Fruit fly (Drosophila melanogaster) whole organism, embryonic: Measurements from ENCODE around the gene mthl14.

Experiments
- BEAF-32 ChIP-seq: fragments of 200-800 bp; sonication (Bioruptor generic); optimal IDR thresholded peaks from 3 replicates; lab custom pipeline; 2017; ENCODE audit warnings: missing biosample characterization, missing genetic modification characterization, mild to moderate bottlenecking, moderate library complexity, missing genetic modification reagents
- CG1024 ChIP-seq: fragments of 200-800 bp; sonication (Bioruptor generic); IDR thresholded peaks from 2 replicates; pipeline ENCODE4 v1.3.6; 2022; ENCODE audit warnings: missing biosample characterization, missing genetic modification characterization
- CG10274 ChIP-seq: fragments of 200-800 bp; sonication (Bioruptor generic); optimal IDR thresholded peaks from 3 replicates; lab custom pipeline; 2017; ENCODE audit warnings: missing biosample characterization, mild to moderate bottlenecking, missing genetic modification characterization
- CG11093 ChIP-seq: fragments of 200-800 bp; sonication (Bioruptor generic); IDR thresholded peaks from 3 replicates; pipeline ENCODE4 v1.3.6; 2022; ENCODE audit warnings: missing biosample characterization, missing genetic modification characterization
- CG11504 ChIP-seq: fragments of 200-800 bp; sonication (Bioruptor generic); optimal IDR thresholded peaks from 3 replicates; lab custom pipeline; 2019; ENCODE audit warnings: missing biosample characterization, mild to moderate bottlenecking, missing genetic modification characterization, moderate library complexity
- CG11696 ChIP-seq: fragments of 200-800 bp; sonication (Bioruptor generic); IDR thresholded peaks from 2 replicates; pipeline ENCODE4 v1.3.6; 2022; ENCODE audit warnings: missing biosample characterization, missing genetic modification characterization
- CG12769 ChIP-seq: fragments of 200-800 bp; sonication (Bioruptor generic); optimal IDR thresholded peaks from 2 replicates; lab custom pipeline; 2019; ENCODE audit warnings: missing biosample characterization, mild to moderate bottlenecking, missing genetic modification characterization, moderate library complexity
- CG13424 ChIP-seq: fragments of 200-800 bp; sonication (Bioruptor generic); optimal IDR thresholded peaks from 2 replicates; lab custom pipeline; 2019; ENCODE audit warnings: missing biosample characterization, mild to moderate bottlenecking, missing genetic modification characterization, moderate library complexity
- CG1529 ChIP-seq: fragments of 200-800 bp; sonication (Bioruptor generic); optimal IDR thresholded peaks from 3 replicates; lab custom pipeline; 2018; ENCODE audit warnings: missing biosample characterization, missing genetic modification characterization
- CG15601 ChIP-seq: fragments of 200-800 bp; sonication (Bioruptor generic); optimal IDR thresholded peaks from 3 replicates; lab custom pipeline; 2019; ENCODE audit warnings: missing biosample characterization, mild to moderate bottlenecking, missing genetic modification characterization, moderate library complexity
- CG1647 ChIP-seq: fragments of 200-800 bp; sonication (Bioruptor generic); optimal IDR thresholded peaks from 3 replicates; lab custom pipeline; 2016; ENCODE audit warnings: missing biosample characterization, missing genetic modification characterization
- CG1832 ChIP-seq: fragments of 200-800 bp; sonication (Bioruptor generic); optimal IDR thresholded peaks from 2 replicates; lab custom pipeline; 2017; ENCODE audit warnings: missing biosample characterization, mild to moderate bottlenecking, missing genetic modification characterization, inconsistent platforms
- CG2199 ChIP-seq: fragments of 200-800 bp; sonication (Bioruptor generic); IDR thresholded peaks from 3 replicates; pipeline ENCODE4 v1.3.6; 2022; ENCODE audit warnings: missing biosample characterization, missing genetic modification characterization
- CG32532 ChIP-seq: fragments of 200-800 bp; sonication (Bioruptor generic); IDR thresholded peaks from 2 replicates; pipeline ENCODE4 v1.3.6; 2022; ENCODE audit warnings: missing biosample characterization, missing genetic modification characterization
- CG32767 ChIP-seq: fragments of 200-800 bp; sonication (Bioruptor generic); IDR thresholded peaks from 2 replicates; pipeline ENCODE4 v1.3.6; 2022; ENCODE audit warnings: missing biosample characterization, missing genetic modification characterization
- CG33213 ChIP-seq: fragments of 200-800 bp; sonication (Bioruptor generic); optimal IDR thresholded peaks from 3 replicates; lab custom pipeline; 2016; ENCODE audit warnings: missing biosample characterization, missing genetic modification characterization
- CG33557 ChIP-seq: fragments of 200-800 bp; sonication (Bioruptor generic); optimal IDR thresholded peaks from 2 replicates; lab custom pipeline; 2019; ENCODE audit warnings: missing biosample characterization, mild to moderate bottlenecking, missing genetic modification characterization, moderate library complexity
- CG34376 ChIP-seq: fragments of 200-800 bp; sonication (Bioruptor generic); optimal IDR thresholded peaks from 2 replicates; lab custom pipeline; 2018; ENCODE audit warnings: missing biosample characterization, mild to moderate bottlenecking, missing genetic modification characterization
- CG6683 ChIP-seq: fragments of 200-800 bp; sonication (Bioruptor generic); optimal IDR thresholded peaks from 2 replicates; lab custom pipeline; 2017; ENCODE audit warnings: missing biosample characterization, mild to moderate bottlenecking, missing genetic modification characterization, missing genetic modification reagents
- CG7372 ChIP-seq: fragments of 200-800 bp; sonication (Bioruptor generic); IDR thresholded peaks from 2 replicates; pipeline ENCODE4 v1.3.6; 2022; ENCODE audit warnings: missing biosample characterization, missing genetic modification characterization
- CG8290 ChIP-seq, 3 experiments: fragments of 200-800 bp; sonication (Bioruptor generic); optimal IDR thresholded peaks; 2 replicates each; lab custom pipeline; 2016 to 2019; ENCODE audit warnings: missing biosample characterization in 3 of 3, missing genetic modification characterization in 3 of 3, mild to moderate bottlenecking in 2 of 3, moderate library complexity in 1 of 3
- CG9727 ChIP-seq: fragments of 200-800 bp; sonication (Bioruptor generic); optimal IDR thresholded peaks from 3 replicates; lab custom pipeline; 2017; ENCODE audit warnings: missing biosample characterization, mild to moderate bottlenecking, missing genetic modification characterization
- D19A ChIP-seq: fragments of 200-800 bp; optimal IDR thresholded peaks from 3 replicates; lab custom pipeline; 2019; ENCODE audit warnings: missing biosample characterization, mild to moderate bottlenecking, missing genetic modification characterization, moderate library complexity
- Dek ChIP-seq: fragments of 200-800 bp; sonication (Bioruptor generic); optimal IDR thresholded peaks from 3 replicates; lab custom pipeline; 2019; ENCODE audit warnings: missing biosample characterization, mild to moderate bottlenecking, missing genetic modification characterization, moderate library complexity
- Dp ChIP-seq: fragments of 200-800 bp; sonication (Bioruptor generic); optimal IDR thresholded peaks from 2 replicates; lab custom pipeline; 2018; ENCODE audit warnings: missing biosample characterization, mild to moderate bottlenecking, missing genetic modification characterization, moderate library complexity
- Eip74EF ChIP-seq, 2 experiments: fragments of 200-800 bp in 1 of 2; fragments of >200 bp in 1 of 2; sonication (Bioruptor generic) in 1 of 2; optimal IDR thresholded peaks; 2 replicates each; lab custom pipeline; 2017 to 2019; ENCODE audit warnings: missing biosample characterization in 2 of 2, missing genetic modification characterization in 2 of 2, mild to moderate bottlenecking in 1 of 2, moderate library complexity in 1 of 2
- Ets97D ChIP-seq: fragments of 200-800 bp; sonication (Bioruptor generic); optimal IDR thresholded peaks from 3 replicates; lab custom pipeline; 2016; ENCODE audit warnings: missing biosample characterization, missing genetic modification characterization
- HmgD ChIP-seq: fragments of 200-800 bp; sonication (Bioruptor generic); optimal IDR thresholded peaks from 3 replicates; lab custom pipeline; 2016; ENCODE audit warnings: missing biosample characterization, missing genetic modification characterization
- MBD-R2 ChIP-seq: fragments of 200-800 bp; sonication (Bioruptor generic); IDR thresholded peaks from 2 replicates; pipeline ENCODE4 v1.3.6; 2022; ENCODE audit warnings: missing biosample characterization, missing genetic modification characterization
- Neu2 ChIP-seq: fragments of 200-800 bp; sonication (Bioruptor generic); optimal IDR thresholded peaks from 3 replicates; lab custom pipeline; 2016; ENCODE audit warnings: missing biosample characterization, missing genetic modification characterization, borderline replicate concordance
- Pdp1 ChIP-seq, 2 experiments: fragments of 200-800 bp; sonication (Bioruptor generic); optimal IDR thresholded peaks; 3 replicates each; lab custom pipeline; 2016; ENCODE audit warnings: missing biosample characterization in 2 of 2, missing genetic modification characterization in 2 of 2, mild to moderate bottlenecking in 1 of 2, moderate library complexity in 1 of 2
- YL-1 ChIP-seq: fragments of 200-800 bp; sonication (Bioruptor generic); optimal IDR thresholded peaks from 3 replicates; lab custom pipeline; 2017; ENCODE audit warnings: missing biosample characterization, mild to moderate bottlenecking, missing genetic modification characterization
- ac ChIP-seq: fragments of 200-800 bp; sonication (Bioruptor generic); optimal IDR thresholded peaks from 3 replicates; lab custom pipeline; 2017; ENCODE audit warnings: missing biosample characterization, mild to moderate bottlenecking, missing genetic modification characterization
- al ChIP-seq: fragments of 200-800 bp; sonication (Bioruptor generic); IDR thresholded peaks from 2 replicates; pipeline ENCODE4 v1.3.6; 2022; ENCODE audit warnings: missing biosample characterization, missing genetic modification characterization
- ewg ChIP-seq: fragments of 200-800 bp; sonication (Bioruptor generic); optimal IDR thresholded peaks from 3 replicates; lab custom pipeline; 2017; ENCODE audit warnings: mild to moderate bottlenecking, missing biosample characterization, missing genetic modification reagents, missing genetic modification characterization
- gfzf ChIP-seq: fragments of 200-800 bp; sonication (Bioruptor generic); optimal IDR thresholded peaks from 2 replicates; lab custom pipeline; 2016; ENCODE audit warnings: missing biosample characterization, mild to moderate bottlenecking, missing genetic modification characterization, moderate library complexity
- nerfin-1 ChIP-seq: fragments of 200-800 bp; sonication (Bioruptor generic); optimal IDR thresholded peaks from 3 replicates; lab custom pipeline; 2019; ENCODE audit warnings: missing biosample characterization, mild to moderate bottlenecking, missing genetic modification characterization, moderate library complexity
- pan ChIP-seq, 4 experiments: fragments of >200 bp in 3 of 4; fragments of 200-800 bp in 1 of 4; sonication (Bioruptor generic) in 1 of 4; optimal IDR thresholded peaks in 3 of 4; IDR thresholded peaks in 1 of 4; 2 replicates each; pipeline versions ENCODE4 v1.3.6 to Lab custom; 2017 to 2022; ENCODE audit warnings: missing biosample characterization in 2 of 4, missing genetic modification characterization in 2 of 4, mixed read lengths in 1 of 4
- pho ChIP-seq: fragments of 200-800 bp; sonication (Bioruptor generic); optimal IDR thresholded peaks from 2 replicates; lab custom pipeline; 2016; ENCODE audit warnings: missing biosample characterization, missing genetic modification characterization
- psq ChIP-seq: fragments of 200-800 bp; sonication (Bioruptor generic); optimal IDR thresholded peaks from 2 replicates; lab custom pipeline; 2017; ENCODE audit warnings: missing biosample characterization, missing genetic modification characterization
- ranshi ChIP-seq: fragments of 200-800 bp; sonication (Bioruptor generic); IDR thresholded peaks from 2 replicates; pipeline ENCODE4 v1.3.6; 2022; ENCODE audit warnings: missing biosample characterization, missing genetic modification characterization
- ro ChIP-seq: fragments of 200-800 bp; sonication (Bioruptor generic); IDR thresholded peaks from 2 replicates; pipeline ENCODE4 v1.3.6; 2022; ENCODE audit warnings: missing biosample characterization, missing genetic modification characterization
- salm ChIP-seq: fragments of 200-800 bp; sonication (Bioruptor generic); optimal IDR thresholded peaks from 2 replicates; lab custom pipeline; 2018; ENCODE audit warnings: missing biosample characterization, mild to moderate bottlenecking, missing genetic modification characterization
- stwl ChIP-seq: fragments of 200-800 bp; sonication (Bioruptor generic); optimal IDR thresholded peaks from 3 replicates; lab custom pipeline; 2018; ENCODE audit warnings: missing biosample characterization, mild to moderate bottlenecking, missing genetic modification characterization, moderate library complexity
- sug ChIP-seq: fragments of 200-800 bp; optimal IDR thresholded peaks from 2 replicates; lab custom pipeline; 2019; ENCODE audit warnings: missing biosample characterization, mild to moderate bottlenecking, missing genetic modification characterization, moderate library complexity
- unc-4 ChIP-seq: fragments of 200-800 bp; sonication (Bioruptor generic); IDR thresholded peaks from 2 replicates; pipeline ENCODE4 v1.3.6; 2022; ENCODE audit warnings: missing biosample characterization, missing genetic modification characterization; ENCODE audit not compliant: partially characterized antibody
- vvl ChIP-seq: fragments of 200-800 bp; sonication (Bioruptor generic); IDR thresholded peaks from 2 replicates; pipeline ENCODE4 v1.3.6; 2022; ENCODE audit warnings: missing biosample characterization, missing genetic modification characterization

Gene mthl14

dm6 chr3L:292146-292776 lies 45.0 kb downstream of the mthl14 start (continued):
- TF ChIP-seq CG2199: peak; percentile 25; the same call in 1 of the 3 replicates
- peak; percentile 52 for TF ChIP-seq Dek
- TF ChIP-seq nerfin-1 (tag; lab: Kevin White, UChicago): peak; percentile 40
- peak; percentile 68 for TF ChIP-seq YL-1 (GFP tag; lab: Kevin White, UChicago)
- peak; percentile 18 for TF ChIP-seq CG6683 (GFP tag; lab: Kevin White, UChicago)
- no peak for TF ChIP-seq salm
- peak; percentile 29 for TF ChIP-seq CG15601 (tag; lab: Kevin White, UChicago)
- peak; percentile 39 for TF ChIP-seq CG33557
- peak; percentile 9; the same call in 1 of the 2 replicates for TF ChIP-seq CG32532 (GFP tag; lab: Robert Waterston, UW)
- TF ChIP-seq CG32767: peak; percentile 89
- TF ChIP-seq unc-4: 0 out of 2 replicates have a peak, but pooled peaks have one; percentile 31
- peak; percentile 51 for TF ChIP-seq CG33213
- TF ChIP-seq vvl (GFP tag; lab: Robert Waterston, UW): peak; percentile 54
- TF ChIP-seq ewg (GFP tag; lab: Kevin White, UChicago): peak; percentile 95
- TF ChIP-seq CG12769: peak; percentile 86
- TF ChIP-seq Ets97D (GFP tag; lab: Kevin White, UChicago): peak; percentile 71
- peak; percentile 43 for TF ChIP-seq CG8290 (GFP tag; optimal IDR thresholded peaks at IDR 0.05; lab: Kevin White, UChicago)
- peak in 1 of 2 experiments; percentile 50 for TF ChIP-seq CG8290 (tag; optimal IDR thresholded peaks at IDR 0.05; lab: Kevin White, UChicago)
- peak; percentile 47 for TF ChIP-seq BEAF-32 (GFP tag; lab: Kevin White, UChicago)
- no peak for TF ChIP-seq ro (GFP tag; lab: Robert Waterston, UW)
- TF ChIP-seq D19A (tag; lab: Kevin White, UChicago): peak; percentile 23
- TF ChIP-seq Pdp1 (GFP tag; optimal IDR thresholded peaks at IDR 0.05; lab: Kevin White, UChicago): peak in 1 of 2 experiments; percentile 86
- peak; percentile 16 for TF ChIP-seq HmgD (GFP tag; lab: Kevin White, UChicago)
- TF ChIP-seq MBD-R2 (GFP tag; lab: Robert Waterston, UW): peak; percentile 70
- peak; percentile 93 for TF ChIP-seq Dp (GFP tag; lab: Kevin White, UChicago)
- peak; percentile 16 for TF ChIP-seq sug (tag; lab: Kevin White, UChicago)
- peak; percentile 10 for TF ChIP-seq pho
- TF ChIP-seq ranshi (GFP tag; lab: Robert Waterston, UW): no peak
- no peak for TF ChIP-seq CG11696 (GFP tag; lab: Robert Waterston, UW)
- peak; percentile 98 for TF ChIP-seq gfzf (GFP tag; lab: Kevin White, UChicago)
- TF ChIP-seq CG11504 (tag; lab: Kevin White, UChicago): peak; percentile 56

DNA sequence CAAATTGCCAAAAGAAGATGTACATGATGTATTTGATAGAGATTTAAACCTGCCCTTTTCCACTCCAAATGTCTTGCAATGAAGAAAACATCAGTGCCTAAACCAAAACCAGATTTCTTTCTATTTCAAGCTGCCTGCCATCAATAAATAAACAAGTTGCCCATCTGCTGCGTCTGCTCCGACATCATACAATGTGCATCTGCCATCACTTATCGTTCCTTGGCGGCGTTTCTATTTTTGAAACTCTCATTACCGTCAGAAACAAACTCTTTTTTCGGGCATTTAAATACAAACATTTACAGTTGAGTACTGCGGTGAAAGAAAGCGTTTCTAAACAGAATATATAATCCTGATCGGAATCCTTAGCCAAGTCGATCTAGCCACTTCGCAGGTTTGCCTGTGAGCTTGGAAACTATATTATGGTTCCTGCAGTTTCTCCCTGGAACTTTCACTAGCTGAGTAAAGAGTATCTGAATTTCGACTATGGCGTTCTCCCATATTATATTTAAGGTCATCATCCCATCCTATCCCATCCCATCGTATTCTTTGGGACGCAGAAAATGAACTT lies 47.6 kb downstream of the mthl14 start:
- TF ChIP-seq stwl (tag; lab: Kevin White, UChicago) (no peak), CG7372 (no peak), CG10274 (GFP tag; lab: Kevin White, UChicago) (peak; percentile 49), CG1024 (GFP tag; lab: Robert Waterston, UW) (no peak), CG11093 (0 out of 3 replicates have a peak, but pooled peaks have one; percentile 29), al (GFP tag; lab: Robert Waterston, UW) (no peak), CG9727 (GFP tag; lab: Kevin White, UChicago) (peak; percentile 28), CG1529 (GFP tag; lab: Kevin White, UChicago) (peak; percentile 16), Neu2 (GFP tag; lab: Kevin White, UChicago) (no peak), CG34376 (no peak), CG13424 (peak; percentile 28), ewg (GFP tag; lab: Kevin White, UChicago) (peak; percentile 30), CG1647 (GFP tag; lab: Kevin White, UChicago) (peak; percentile 19), psq (GFP tag; lab: Kevin White, UChicago) (no peak), ac (peak; percentile 6), nerfin-1 (tag; lab: Kevin White, UChicago) (peak; percentile 13), CG1832 (GFP tag; lab: Kevin White, UChicago) (no peak), Eip74EF (GFP tag; optimal IDR thresholded peaks at IDR 0.05; lab: Kevin White, UChicago) (no peak), pan (optimal IDR thresholded peaks at IDR 0.05; lab: Kevin White, UChicago) (no peak), pan (GFP tag; optimal IDR thresholded peaks at IDR 0.05 in 1 of 2, IDR thresholded peaks at IDR 0.05 in 1 of 2) (no peak)
